Fruit fly (Drosophila melanogaster) whole organism, larva: ENCODE data around the gene mRpL40.
A peak's percentile ranks its signal among the peaks of the same experiment; 100 is the strongest.

Experiments used
- noc ChIP-seq: fragments of 200-800 bp; sonication (Bioruptor generic); optimal IDR thresholded peaks from 3 replicates; lab custom pipeline; 2019; ENCODE audit warnings: missing biosample characterization, mild to moderate bottlenecking, missing genetic modification characterization, moderate library complexity

The mRpL40 gene

DNA sequence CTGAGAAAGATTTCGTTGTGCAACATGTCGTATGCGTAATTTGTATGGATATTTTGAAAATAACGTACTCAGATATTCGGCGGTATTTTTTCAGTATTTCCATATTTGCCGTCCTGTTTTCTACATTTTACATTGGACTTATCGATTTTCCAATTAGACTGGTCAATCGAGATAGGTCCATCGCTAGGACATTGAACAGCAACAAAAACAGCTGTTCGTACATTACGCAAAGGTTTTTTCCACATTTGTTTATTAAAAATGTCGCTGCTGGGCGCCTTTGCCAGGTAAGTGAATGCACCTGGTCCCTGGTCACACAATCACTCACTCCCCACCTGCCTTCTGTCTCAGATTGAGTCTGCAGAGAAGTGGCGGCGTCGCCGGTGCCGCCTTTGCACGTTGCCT lies at the start of gene mRpL40:
TSS of gene mRpL40 (plus strand) at position 186 of the 402 bp plus-strand sequence.
- TF ChIP-seq noc: no peak

DNA sequence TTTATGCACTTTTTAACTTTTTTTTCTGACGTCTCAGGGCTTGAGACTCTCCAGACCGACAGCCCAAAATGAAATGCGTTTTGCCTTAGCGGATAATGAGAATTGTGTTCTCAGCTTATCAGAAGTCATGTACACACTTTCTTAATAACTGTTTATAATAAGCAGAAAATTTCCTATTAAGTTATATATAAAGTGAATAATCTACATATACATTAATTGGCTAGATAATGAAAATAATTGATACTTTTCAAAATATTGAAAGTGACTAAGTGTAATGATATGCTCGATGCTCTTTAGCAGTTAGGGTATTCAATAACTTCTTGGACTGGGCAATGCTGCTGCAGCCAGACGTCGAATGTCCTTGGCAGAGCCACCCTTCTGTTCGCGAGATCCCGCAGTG lies 45.8 kb upstream of the mRpL40 start:
- no peak for TF ChIP-seq noc

DNA sequence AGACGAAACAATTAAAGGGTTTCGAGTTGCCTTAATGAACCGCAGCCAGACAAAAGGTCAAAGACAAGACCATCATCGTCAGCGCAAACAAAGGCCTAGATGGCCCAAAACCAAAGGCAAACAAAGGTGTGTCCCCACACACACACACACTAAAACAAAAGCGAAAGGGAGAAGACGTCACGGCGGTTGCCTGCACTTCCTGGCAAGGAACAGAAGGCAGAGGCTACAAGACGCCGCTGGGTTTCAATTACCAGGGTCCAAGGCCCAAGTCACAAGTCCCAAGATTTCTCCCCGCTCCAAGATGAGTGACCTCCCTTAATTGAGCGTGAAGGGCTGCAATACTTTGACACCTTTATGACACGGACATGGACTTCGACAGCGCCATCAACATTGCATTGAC lies 44.1 kb upstream of the mRpL40 start:
- TF ChIP-seq noc: no peak

DNA sequence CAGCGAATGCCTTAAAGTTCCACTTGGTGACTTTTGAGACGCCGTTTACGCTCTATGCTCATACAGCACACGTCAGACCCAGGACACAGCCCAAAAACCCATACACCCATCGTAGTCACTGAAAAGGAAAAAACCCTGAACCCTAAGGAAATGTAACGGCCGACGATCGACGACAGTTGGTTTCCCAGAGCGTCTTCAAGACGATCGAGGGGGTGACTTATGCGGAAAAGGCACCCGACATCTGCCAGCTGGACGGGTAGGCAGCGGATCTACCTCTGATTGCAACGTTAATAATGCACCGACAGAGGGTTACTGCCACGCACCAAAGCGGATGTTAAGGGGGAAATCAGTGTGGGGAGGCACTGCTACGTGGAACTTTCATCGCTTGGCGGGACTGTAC lies 41.4 kb upstream of the mRpL40 start:
- no peak for TF ChIP-seq noc

DNA sequence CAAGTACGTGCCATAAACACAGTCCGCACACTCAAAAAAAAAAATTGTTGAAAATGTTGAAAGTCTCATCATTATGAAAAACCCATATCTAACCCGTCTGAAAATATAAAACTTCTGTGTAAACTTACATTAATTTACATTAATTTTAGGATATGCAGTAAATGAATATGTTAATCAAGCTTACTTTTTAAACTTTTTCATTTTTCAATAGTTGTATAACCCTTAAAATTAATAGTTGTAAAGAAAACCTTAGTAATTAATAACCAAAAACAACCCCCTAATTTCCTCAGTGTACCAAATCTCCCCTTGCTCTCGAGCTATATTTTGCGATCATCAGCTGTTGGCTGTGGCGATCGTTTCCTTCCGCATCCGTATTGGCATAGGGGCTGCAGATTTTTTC lies 39.0 kb upstream of the mRpL40 start:
- TF ChIP-seq noc: no peak

DNA sequence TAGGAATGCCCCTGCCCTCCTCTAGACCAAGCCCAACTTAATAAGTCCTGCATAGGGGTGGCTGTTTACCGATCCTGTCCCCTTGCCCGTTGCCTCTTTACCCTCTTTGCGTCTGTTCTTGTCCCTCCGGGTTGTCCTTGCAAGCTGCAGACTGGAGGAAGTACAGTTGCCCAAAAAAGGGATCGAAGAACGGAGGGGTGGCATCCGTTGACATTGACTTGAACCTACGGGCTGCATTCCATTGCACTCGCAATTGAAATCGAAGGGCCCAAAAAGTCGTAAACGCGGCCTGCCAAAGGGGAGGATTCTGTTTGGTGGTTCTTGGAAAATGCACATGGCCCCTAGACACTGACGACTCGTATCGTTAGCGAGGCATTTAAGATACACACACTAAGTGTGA lies 37.4 kb upstream of the mRpL40 start:
- TF ChIP-seq noc: no peak

DNA sequence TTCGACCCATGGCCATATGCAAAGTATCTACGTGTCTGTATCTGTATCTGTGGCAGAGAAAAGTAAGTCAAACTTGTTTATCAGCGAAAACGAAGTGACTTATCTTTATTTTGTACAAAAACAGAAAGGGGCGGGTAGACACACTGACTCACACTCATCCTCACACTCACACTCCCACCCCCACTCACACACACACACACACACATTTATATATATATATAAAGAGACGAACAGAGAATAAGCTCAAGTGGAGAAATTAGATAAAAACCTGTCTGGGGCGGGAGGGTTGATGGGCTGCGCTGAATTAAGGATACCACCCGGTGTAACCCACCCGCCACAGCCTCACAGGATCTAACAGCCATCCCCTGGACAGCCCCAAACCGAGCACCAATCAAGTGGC lies 36.9 kb upstream of the mRpL40 start:
- no peak for TF ChIP-seq noc

DNA sequence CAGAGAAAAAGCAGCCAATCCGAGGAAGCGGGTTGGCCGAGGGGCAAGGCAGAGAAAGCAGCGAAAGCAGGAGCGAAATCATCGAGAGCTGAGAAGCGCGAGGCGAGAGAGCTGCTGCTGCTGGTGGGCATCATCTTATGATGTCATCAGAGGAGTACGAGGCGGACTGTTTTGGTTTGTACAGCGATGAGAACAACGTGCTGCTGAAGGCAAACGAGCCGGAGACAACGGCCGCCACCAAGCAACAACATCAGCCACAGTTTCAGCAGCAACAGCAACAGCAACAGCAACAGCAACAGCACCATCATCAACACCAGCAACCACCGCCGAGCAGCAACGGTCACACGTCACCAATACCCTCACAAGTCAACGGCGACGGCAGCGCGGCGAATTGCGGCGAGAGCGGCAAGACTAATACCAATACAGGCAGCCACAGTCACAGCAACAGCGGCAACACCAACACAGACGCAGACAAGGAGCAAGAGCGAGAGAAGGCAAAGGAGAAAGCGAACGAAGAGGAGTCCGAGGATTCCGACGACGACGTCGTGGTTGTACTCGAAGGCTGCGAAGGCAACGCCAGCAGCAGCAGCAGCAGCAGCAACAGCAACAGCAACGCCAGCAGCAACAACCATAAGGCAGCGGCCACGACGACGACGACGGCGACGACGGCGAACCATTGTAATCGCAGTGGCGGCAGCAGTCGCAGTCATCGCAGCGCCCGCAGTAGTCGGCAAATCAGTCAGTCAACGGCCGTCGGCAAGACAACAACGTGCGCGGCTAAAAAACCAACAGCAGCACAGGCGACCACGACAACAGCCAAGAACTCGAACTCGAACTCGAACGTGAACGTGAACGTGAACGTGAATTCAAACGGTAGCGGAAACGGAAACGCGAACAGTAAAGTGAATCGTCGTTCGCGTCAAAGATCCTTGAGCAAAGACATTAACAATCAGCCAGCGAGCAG lies 35.4 kb upstream of the mRpL40 start:
- no peak for TF ChIP-seq noc

DNA sequence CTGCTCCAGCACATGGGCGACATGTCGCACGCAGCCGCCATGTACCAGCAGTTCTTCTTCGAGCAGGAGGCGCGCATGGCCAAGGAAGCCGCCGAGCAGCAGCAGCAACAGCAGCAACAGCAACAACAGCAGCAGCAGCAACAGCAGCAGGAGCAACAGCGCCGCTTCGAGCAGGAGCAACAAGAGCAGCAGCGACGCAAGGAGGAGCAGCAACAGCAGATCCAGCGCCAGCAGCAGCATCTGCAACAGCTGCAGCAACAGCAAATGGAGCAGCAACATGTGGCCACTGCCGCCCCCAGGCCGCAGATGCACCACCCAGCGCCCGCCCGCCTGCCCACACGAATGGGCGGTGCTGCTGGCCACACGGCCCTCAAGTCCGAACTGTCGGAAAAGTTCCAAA lies 32.6 kb upstream of the mRpL40 start:
- TF ChIP-seq noc: no peak

DNA sequence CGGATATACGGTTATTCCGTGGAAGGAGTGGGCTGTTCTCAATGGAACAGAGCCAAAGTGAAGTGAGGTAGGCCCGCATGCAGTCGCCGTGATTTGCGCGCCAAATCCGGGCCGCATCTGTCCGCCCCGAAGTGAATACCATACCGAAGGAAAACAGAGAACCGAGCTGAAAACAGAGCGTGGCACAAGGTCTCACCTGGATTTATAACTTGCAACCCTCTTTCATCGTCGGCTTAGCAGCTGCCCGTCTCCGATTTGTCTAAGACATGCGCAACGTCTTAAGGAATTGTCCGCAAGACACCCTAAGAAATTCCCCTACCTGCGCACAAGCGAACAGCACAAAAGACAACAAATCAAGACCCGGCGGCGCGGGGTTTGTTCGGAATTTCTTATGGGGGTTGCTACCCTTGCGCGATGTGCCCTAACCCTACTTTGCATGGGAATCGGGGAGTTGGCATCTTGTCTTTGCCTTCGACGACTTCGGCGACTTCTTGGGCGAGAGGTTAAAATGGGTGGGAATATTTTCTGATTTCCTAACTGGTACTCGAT lies 29.1 kb upstream of the mRpL40 start:
- TF ChIP-seq noc: no peak

DNA sequence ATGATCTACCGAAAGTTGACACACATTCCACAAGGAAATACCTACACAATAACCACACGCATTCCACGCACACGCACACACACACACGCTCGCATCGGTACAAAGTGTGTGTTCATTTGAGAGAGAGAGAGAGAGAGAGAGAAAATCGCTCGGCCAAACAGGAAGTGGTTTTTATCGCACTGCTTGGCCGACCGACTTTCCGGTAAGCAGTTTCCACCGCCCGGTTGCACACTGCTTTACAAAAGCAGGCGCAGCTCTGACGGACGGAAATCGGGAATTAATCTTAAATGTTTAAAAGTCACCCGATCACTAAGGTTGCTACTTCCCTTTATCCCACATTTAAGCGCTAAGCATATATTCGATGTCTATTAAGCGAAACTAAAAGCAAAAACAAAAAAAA lies 14.9 kb upstream of the mRpL40 start:
- no peak for TF ChIP-seq noc

DNA sequence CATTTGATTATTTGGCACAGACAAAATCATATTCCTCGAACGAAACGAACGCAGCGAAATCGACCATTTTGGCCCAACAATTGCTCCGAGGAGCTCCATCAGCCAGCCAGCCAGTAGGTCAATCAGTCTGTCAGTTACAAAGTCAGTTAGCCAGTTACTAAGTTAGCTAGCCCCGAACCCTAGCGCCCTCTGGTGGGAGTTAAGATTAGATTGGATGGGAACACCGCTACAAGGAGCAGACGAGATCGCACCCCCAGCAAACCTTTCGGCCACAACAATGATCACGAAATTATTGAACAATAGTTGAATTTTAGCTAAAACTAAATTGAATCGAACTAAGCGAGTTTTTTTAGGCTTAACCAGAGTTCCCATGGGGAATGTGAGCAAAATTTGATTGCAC lies 13.8 kb upstream of the mRpL40 start:
- TF ChIP-seq noc: no peak

DNA sequence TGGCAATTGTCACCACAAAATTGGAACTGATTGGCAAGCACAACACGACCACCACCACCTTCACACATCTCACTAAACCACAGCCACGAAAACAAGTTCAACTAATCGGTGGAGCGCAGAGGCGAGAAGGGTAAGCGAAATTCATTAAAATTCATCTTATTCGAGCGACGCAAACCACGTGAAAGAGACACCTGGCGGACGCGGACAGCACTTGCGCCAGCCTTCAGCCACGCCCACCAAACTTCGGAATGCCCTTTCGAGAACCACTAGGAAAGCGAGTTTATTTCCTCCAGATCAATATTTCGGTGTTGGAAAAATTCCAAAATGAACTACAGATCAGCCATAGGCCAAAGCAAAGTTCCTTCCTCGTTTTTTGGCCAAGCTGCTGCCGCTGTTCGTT lies 12.2 kb upstream of the mRpL40 start:
- TF ChIP-seq noc: no peak

DNA sequence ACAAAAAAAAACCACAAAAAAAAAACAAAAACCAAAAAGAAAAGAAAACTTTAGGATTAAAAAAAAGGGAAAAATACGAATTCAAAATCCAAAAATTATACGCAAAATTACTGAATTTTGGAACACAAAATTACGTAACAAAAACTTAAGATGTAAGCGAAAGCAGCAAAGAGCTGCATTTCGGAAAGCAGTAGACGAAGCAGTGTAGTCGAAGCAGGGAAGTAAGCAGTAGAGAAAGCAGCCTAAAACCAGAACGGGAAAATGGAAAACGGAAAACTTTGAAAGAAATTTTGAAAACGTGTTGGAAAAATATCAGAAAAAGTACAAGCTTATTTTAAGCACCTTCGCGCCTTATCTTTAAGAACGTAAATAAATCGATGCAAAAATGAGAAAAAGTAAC lies 4.8 kb upstream of the mRpL40 start:
- no peak for TF ChIP-seq noc

DNA sequence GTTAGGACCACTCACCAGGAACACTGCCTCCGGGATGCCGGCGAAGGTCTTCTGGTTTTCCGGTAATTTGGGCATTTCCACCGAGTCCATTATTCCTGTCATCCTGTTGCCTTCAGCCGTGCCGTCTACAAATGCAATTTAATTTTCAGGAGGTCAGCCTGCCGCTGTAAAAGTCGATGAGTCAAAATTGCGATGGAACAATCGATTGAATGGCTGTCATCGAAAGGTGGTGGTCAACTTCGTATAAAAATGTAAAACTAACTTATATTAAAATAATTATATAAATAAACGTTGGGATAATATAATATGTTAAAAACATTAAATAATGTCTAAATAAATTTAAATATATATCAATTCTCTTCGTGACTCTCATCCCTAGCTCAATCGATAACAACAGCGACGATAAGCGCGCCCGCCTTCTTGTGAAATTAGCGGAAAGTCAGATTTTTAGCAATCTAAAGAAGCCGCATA lies 2.0 kb downstream of the mRpL40 start, which contains the start of the genes mgr and Irbp:
TSS of gene mgr (minus strand) at position 209 of the 471 bp plus-strand sequence.
TSS of gene Irbp (plus strand) at position 381 of the 471 bp plus-strand sequence.
- TF ChIP-seq noc: peak; percentile 92

DNA sequence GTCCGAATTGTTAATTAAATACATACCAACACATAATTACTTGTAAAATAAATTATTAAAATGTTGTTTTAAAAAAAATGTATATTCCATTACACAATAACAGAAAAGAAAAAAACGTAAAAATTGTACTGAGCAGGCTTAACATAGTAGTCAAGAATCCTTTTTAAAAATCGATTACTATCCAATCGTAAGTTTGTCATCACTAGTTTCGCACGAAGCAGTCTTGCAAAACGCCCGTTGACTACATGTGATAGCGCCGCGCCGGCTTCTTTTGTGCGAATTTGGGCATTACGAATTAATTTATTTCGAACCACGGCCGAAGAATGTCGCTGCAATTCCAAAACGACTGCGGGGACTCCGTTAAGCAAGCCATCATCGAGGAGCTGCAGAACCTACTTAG lies 4.7 kb downstream of the mRpL40 start, which contains the start of gene Ipo9:
TSS of gene Ipo9 (plus strand) at position 152 of the 400 bp plus-strand sequence.
- TF ChIP-seq noc: no peak

DNA sequence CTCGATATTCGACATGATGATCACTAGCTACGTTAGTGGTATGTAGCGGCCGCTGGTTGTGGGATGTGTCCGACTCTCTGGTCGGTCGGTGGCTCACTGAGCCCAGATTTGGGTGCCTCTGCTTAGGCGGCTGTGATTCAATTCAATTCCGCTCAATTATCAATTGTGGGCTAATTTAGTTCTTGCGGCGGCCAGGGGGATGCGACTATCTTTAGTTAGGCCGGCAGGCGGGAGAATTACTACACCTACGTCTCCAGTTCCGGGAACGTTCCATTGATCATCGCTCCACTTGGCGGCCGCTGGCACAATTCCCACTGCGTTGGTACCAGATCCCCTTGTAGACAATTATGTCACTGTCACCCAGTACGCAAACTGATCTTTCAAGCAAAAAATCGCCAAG lies 10.8 kb downstream of the mRpL40 start, which contains the start of the genes bumpel and CG45676:
TSS of gene bumpel (minus strand) at position 101 of the 400 bp plus-strand sequence.
TSS of gene CG45676 (plus strand) at position 318 of the 400 bp plus-strand sequence.
- no peak for TF ChIP-seq noc
